Worm (Caenorhabditis elegans) whole organism, young adult: ENCODE data around the gene fbxc-43.
A peak's percentile ranks its signal among the peaks of the same experiment; 100 is the strongest.

Source experiments
- B0261.1 ChIP-seq: sonication (generic microtip); optimal IDR thresholded peaks from 2 replicates; lab custom pipeline; 2016; ENCODE audit warnings: mild to moderate bottlenecking, missing genetic modification characterization, moderate library complexity, missing compliant biosample characterization
- C06A6.2 ChIP-seq: fragments of 200-800 bp; sonication (Bioruptor generic); conservative IDR thresholded peaks from 2 replicates; pipeline ENCODE4 v1.3.6; 2022; ENCODE audit warnings: missing genetic modification characterization, missing compliant biosample characterization
- D2030.7 ChIP-seq: fragments of 200-800 bp; sonication (Bioruptor generic); IDR thresholded peaks from 2 replicates; pipeline ENCODE4 v1.3.6; 2022; ENCODE audit warnings: missing genetic modification reagents, missing genetic modification characterization, missing compliant biosample characterization
- F22D6.2 ChIP-seq: sonication (generic microtip); optimal IDR thresholded peaks from 2 replicates; lab custom pipeline; 2016; ENCODE audit warnings: mild to moderate bottlenecking, missing genetic modification characterization, missing compliant biosample characterization
- F33H1.4 ChIP-seq: fragments of 200-800 bp; sonication (Bioruptor generic); IDR thresholded peaks from 2 replicates; pipeline ENCODE4 v1.3.6; 2022; ENCODE audit warnings: missing genetic modification reagents, missing genetic modification characterization, missing compliant biosample characterization
- F49E8.2 ChIP-seq: sonication (generic microtip); optimal IDR thresholded peaks from 3 replicates; lab custom pipeline; 2017; ENCODE audit warnings: missing genetic modification characterization, mild to moderate bottlenecking, missing compliant biosample characterization, antibody characterized with exemption, moderate library complexity; ENCODE audit not compliant: insufficient read depth
- F57C9.4 ChIP-seq: sonication (generic microtip); optimal IDR thresholded peaks from 2 replicates; lab custom pipeline; 2017; ENCODE audit warnings: mild to moderate bottlenecking, missing genetic modification characterization, missing compliant biosample characterization
- K12H6.12 ChIP-seq: fragments of 200-800 bp; sonication (Bioruptor generic); optimal IDR thresholded peaks from 2 replicates; lab custom pipeline; 2018; ENCODE audit warnings: mild to moderate bottlenecking, missing genetic modification characterization, missing compliant biosample characterization
- Y56A3A.18 ChIP-seq: fragments of 200-800 bp; sonication (Bioruptor generic); IDR thresholded peaks from 2 replicates; pipeline ENCODE4 v1.3.6; 2022; ENCODE audit warnings: missing genetic modification reagents, missing genetic modification characterization, missing compliant biosample characterization
- Y79H2A.3 ChIP-seq: fragments of 200-800 bp; sonication (Bioruptor generic); conservative IDR thresholded peaks from 2 replicates; pipeline ENCODE4 v1.3.6; 2022; ENCODE audit warnings: missing genetic modification reagents, missing genetic modification characterization, missing compliant biosample characterization
- aptf-3 ChIP-seq: fragments of 200-800 bp; sonication (Bioruptor generic); IDR thresholded peaks from 2 replicates; pipeline ENCODE4 v1.3.6; 2022; ENCODE audit warnings: missing genetic modification characterization, missing compliant biosample characterization
- athp-1 ChIP-seq: sonication (generic microtip); optimal IDR thresholded peaks from 2 replicates; lab custom pipeline; 2017; ENCODE audit warnings: mild to moderate bottlenecking, missing genetic modification characterization, missing compliant biosample characterization
- attf-6 ChIP-seq: fragments of 200-800 bp; sonication (Bioruptor generic); IDR thresholded peaks from 2 replicates; pipeline ENCODE4 v1.3.6; 2022; ENCODE audit warnings: missing genetic modification reagents, missing genetic modification characterization, missing compliant biosample characterization
- ceh-91 ChIP-seq: fragments of 200-800 bp; sonication (Bioruptor generic); IDR thresholded peaks from 2 replicates; pipeline ENCODE4 v1.3.6; 2022; ENCODE audit warnings: missing genetic modification reagents, missing genetic modification characterization, missing compliant biosample characterization
- die-1 ChIP-seq: sonication (generic microtip); optimal IDR thresholded peaks from 2 replicates; lab custom pipeline; 2016; ENCODE audit warnings: missing genotype, mild to moderate bottlenecking, missing genetic modification characterization, missing compliant biosample characterization
- dox-1 ChIP-seq: fragments of 200-800 bp; sonication (Bioruptor generic); IDR thresholded peaks from 2 replicates; pipeline ENCODE4 v1.3.6; 2022; ENCODE audit warnings: missing genetic modification reagents, missing genetic modification characterization, missing compliant biosample characterization
- efl-1 ChIP-seq: fragments of 150-350 bp; optimal IDR thresholded peaks from 2 replicates; lab custom pipeline; 2014; ENCODE audit warnings: missing biosample characterization, missing genetic modification reagents, missing genetic modification characterization
- egrh-3 ChIP-seq: fragments of 200-800 bp; sonication (Bioruptor generic); IDR thresholded peaks from 2 replicates; pipeline ENCODE4 v1.3.6; 2022; ENCODE audit warnings: missing genetic modification reagents, missing genetic modification characterization, missing compliant biosample characterization
- ekl-4 ChIP-seq: fragments of 200-800 bp; sonication (Bioruptor generic); IDR thresholded peaks from 2 replicates; pipeline ENCODE4 v1.3.6; 2022; ENCODE audit warnings: missing genetic modification reagents, missing genetic modification characterization, missing compliant biosample characterization
- gei-17 ChIP-seq: fragments of 200-800 bp; sonication (Bioruptor generic); optimal IDR thresholded peaks from 2 replicates; lab custom pipeline; 2018; ENCODE audit warnings: mild to moderate bottlenecking, missing genetic modification characterization, missing compliant biosample characterization
- hlh-26 ChIP-seq: fragments of 200-800 bp; sonication (Bioruptor generic); conservative IDR thresholded peaks from 2 replicates; pipeline ENCODE4 v1.3.6; 2022; ENCODE audit warnings: missing genetic modification reagents, missing genetic modification characterization, missing compliant biosample characterization
- hrde-1 ChIP-seq: sonication (generic microtip); optimal IDR thresholded peaks from 2 replicates; lab custom pipeline; 2016; ENCODE audit warnings: missing genetic modification characterization, mild to moderate bottlenecking, missing compliant biosample characterization, moderate library complexity, missing genotype, missing genetic modification reagents, borderline replicate concordance
- hsf-1 ChIP-seq: fragments of 200-800 bp; sonication (Bioruptor generic); IDR thresholded peaks from 2 replicates; pipeline ENCODE4 v1.3.6; 2022; ENCODE audit warnings: missing genetic modification reagents, missing genetic modification characterization, missing compliant biosample characterization
- lin-54 ChIP-seq: fragments of 200-800 bp; sonication (Bioruptor generic); optimal IDR thresholded peaks from 2 replicates; lab custom pipeline; 2018; ENCODE audit warnings: mild to moderate bottlenecking, missing genetic modification characterization, missing compliant biosample characterization
- lsl-1 ChIP-seq: fragments of 200-800 bp; sonication (Bioruptor generic); optimal IDR thresholded peaks from 2 replicates; lab custom pipeline; 2018; ENCODE audit warnings: mild to moderate bottlenecking, missing genetic modification characterization, moderate library complexity, missing compliant biosample characterization
- lsy-27 ChIP-seq: sonication (generic microtip); optimal IDR thresholded peaks from 2 replicates; lab custom pipeline; 2017; ENCODE audit warnings: missing genetic modification characterization, mild to moderate bottlenecking, missing compliant biosample characterization, antibody characterized with exemption, missing genotype, borderline replicate concordance; ENCODE audit not compliant: insufficient read depth
- madf-6 ChIP-seq: fragments of 200-800 bp; sonication (Bioruptor generic); IDR thresholded peaks from 2 replicates; pipeline ENCODE4 v1.3.6; 2022; ENCODE audit warnings: missing genetic modification reagents, missing genetic modification characterization, missing compliant biosample characterization
- madf-8 ChIP-seq: fragments of 200-800 bp; sonication (Bioruptor generic); conservative IDR thresholded peaks from 2 replicates; pipeline ENCODE4 v1.3.6; 2022; ENCODE audit warnings: missing genetic modification reagents, missing genetic modification characterization, missing compliant biosample characterization
- mel-28 ChIP-seq: sonication (generic microtip); optimal IDR thresholded peaks from 2 replicates; lab custom pipeline; 2016; ENCODE audit warnings: borderline replicate concordance, mild to moderate bottlenecking, missing genetic modification characterization, missing compliant biosample characterization
- mes-4 ChIP-seq: sonication (generic microtip); optimal IDR thresholded peaks from 2 replicates; lab custom pipeline; 2016; ENCODE audit warnings: missing genotype, missing genetic modification characterization, missing compliant biosample characterization
- nfya-2 ChIP-seq: fragments of 200-800 bp; sonication (Bioruptor generic); IDR thresholded peaks from 2 replicates; pipeline ENCODE4 v1.3.6; 2022; ENCODE audit warnings: missing genetic modification reagents, missing genetic modification characterization, missing compliant biosample characterization
- nhr-120 ChIP-seq: fragments of 200-800 bp; sonication (Bioruptor generic); IDR thresholded peaks from 2 replicates; pipeline ENCODE4 v1.3.6; 2022; ENCODE audit warnings: missing genetic modification characterization, missing compliant biosample characterization
- nhr-179 ChIP-seq: sonication (generic microtip); optimal IDR thresholded peaks from 2 replicates; lab custom pipeline; 2016; ENCODE audit warnings: mild to moderate bottlenecking, missing genetic modification characterization, missing compliant biosample characterization
- pbrm-1 ChIP-seq: fragments of 200-800 bp; sonication (Bioruptor generic); IDR thresholded peaks from 2 replicates; pipeline ENCODE4 v1.3.6; 2022; ENCODE audit warnings: missing genetic modification reagents, missing genetic modification characterization, missing compliant biosample characterization
- pha-4 ChIP-seq: fragments of 150-350 bp; sonication (generic microtip); optimal IDR thresholded peaks from 2 replicates; lab custom pipeline; 2014; ENCODE audit warnings: missing biosample characterization, missing genetic modification reagents, missing genetic modification characterization
- repo-1 ChIP-seq: sonication (generic microtip); optimal IDR thresholded peaks from 2 replicates; lab custom pipeline; 2017; ENCODE audit warnings: mild to moderate bottlenecking, missing genetic modification characterization, missing compliant biosample characterization
- sdz-38 ChIP-seq: sonication (generic microtip); optimal IDR thresholded peaks from 2 replicates; lab custom pipeline; 2016; ENCODE audit warnings: missing genotype, missing genetic modification characterization, missing compliant biosample characterization
- snpc-1.1 ChIP-seq: sonication (generic microtip); optimal IDR thresholded peaks from 2 replicates; lab custom pipeline; 2017; ENCODE audit warnings: missing genetic modification characterization, mild to moderate bottlenecking, missing compliant biosample characterization, antibody characterized with exemption, moderate library complexity, missing genotype, missing genetic modification reagents; ENCODE audit not compliant: insufficient read depth
- snpc-1.3 ChIP-seq: sonication (generic microtip); optimal IDR thresholded peaks from 2 replicates; lab custom pipeline; 2017; ENCODE audit warnings: missing genetic modification characterization, mild to moderate bottlenecking, missing compliant biosample characterization, antibody characterized with exemption, moderate library complexity, missing genotype, missing genetic modification reagents; ENCODE audit not compliant: insufficient read depth
- snpc-3.4 ChIP-seq: sonication (generic microtip); optimal IDR thresholded peaks from 2 replicates; lab custom pipeline; 2017; ENCODE audit warnings: missing genetic modification characterization, mild to moderate bottlenecking, missing compliant biosample characterization, antibody characterized with exemption, moderate library complexity, missing genotype, missing genetic modification reagents
- snpc-4 ChIP-seq, 5 experiments: fragments of 150-350 bp in 1 of 5; sonication (generic microtip) in 4 of 5; optimal IDR thresholded peaks; 2 replicates each; lab custom pipeline; 2014 to 2018; ENCODE audit warnings: missing genetic modification characterization in 5 of 5, missing biosample characterization in 3 of 5, antibody characterized with exemption in 2 of 5, mild to moderate bottlenecking in 2 of 5, missing compliant biosample characterization in 2 of 5, missing genotype in 2 of 5, moderate library complexity in 2 of 5, missing genetic modification reagents in 1 of 5
- tlf-1 ChIP-seq: fragments of 200-800 bp; sonication (Bioruptor generic); optimal IDR thresholded peaks from 2 replicates; lab custom pipeline; 2018; ENCODE audit warnings: mild to moderate bottlenecking, missing genetic modification characterization, missing compliant biosample characterization
- unc-62 ChIP-seq: fragments of 150-350 bp; optimal IDR thresholded peaks from 2 replicates; lab custom pipeline; 2014; ENCODE audit warnings: missing biosample characterization, missing genetic modification reagents, missing genetic modification characterization
- xnd-1 ChIP-seq: sonication (generic microtip); optimal IDR thresholded peaks from 2 replicates; lab custom pipeline; 2016; ENCODE audit warnings: missing genotype, missing genetic modification reagents, missing genetic modification characterization, missing compliant biosample characterization
- ztf-18 ChIP-seq: sonication (generic microtip); optimal IDR thresholded peaks from 2 replicates; lab custom pipeline; 2016; ENCODE audit warnings: missing genotype, mild to moderate bottlenecking, missing genetic modification characterization, missing compliant biosample characterization
- ztf-25 ChIP-seq: fragments of 200-800 bp; sonication (Bioruptor generic); IDR thresholded peaks from 2 replicates; pipeline ENCODE4 v1.3.6; 2022; ENCODE audit warnings: missing genetic modification reagents, missing genetic modification characterization, missing compliant biosample characterization

fbxc-43 gene

DNA sequence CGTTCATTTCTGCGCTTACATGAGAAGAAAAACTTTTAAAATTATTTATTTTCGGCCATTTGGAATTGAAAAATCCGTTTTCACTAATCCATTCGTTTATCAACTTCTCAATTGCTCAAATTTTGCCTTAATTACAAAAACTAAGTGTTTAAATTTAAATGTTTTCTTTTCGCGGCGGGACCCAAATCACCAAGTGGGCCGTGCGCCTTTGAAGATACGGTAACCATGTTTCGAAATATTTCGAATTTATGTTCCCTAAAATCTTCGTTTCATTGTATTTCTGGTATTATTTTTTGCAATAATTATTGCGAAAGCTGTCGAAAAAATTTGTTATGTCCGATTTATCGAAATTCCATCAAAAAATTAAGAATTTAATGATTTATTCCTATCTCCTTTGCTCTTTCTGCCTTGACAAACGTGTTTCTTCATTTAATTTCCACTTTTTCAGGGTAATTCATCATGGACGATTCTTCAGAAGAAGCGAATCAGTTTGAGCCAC is 9.1 kb downstream of the fbxc-43 start, which contains the start of gene C16A11.4:
Gene C16A11.4 (plus strand): TSS at position 449 of the 499 bp plus-strand sequence.
- TF ChIP-seq ekl-4 (GFP tag; lab: Robert Waterston, UW) (no peak), mes-4 (no peak), B0261.1 (tag; lab: Kevin White, UChicago) (no peak), dox-1 (peak; percentile 6; the same call in 1 of the 2 replicates), F57C9.4 (no peak), ztf-18 (tag; lab: Kevin White, UChicago) (no peak), sdz-38 (tag; lab: Kevin White, UChicago) (no peak), gei-17 (no peak), efl-1 (peak; percentile 41), tlf-1 (GFP tag; lab: Kevin White, UChicago) (no peak), nfya-2 (GFP tag; lab: Robert Waterston, UW) (no peak), unc-62 (GFP tag; lab: Kevin White, UChicago) (no peak), snpc-1.3 (tag; lab: Kevin White, UChicago) (peak; percentile 38), repo-1 (tag; lab: Kevin White, UChicago) (no peak), F33H1.4 (GFP tag; lab: Robert Waterston, UW) (peak; percentile 86), F49E8.2 (peak; percentile 31), madf-8 (GFP tag; lab: Robert Waterston, UW) (peak; percentile 55), egrh-3 (GFP tag; lab: Robert Waterston, UW) (no peak), lsy-27 (tag; lab: Kevin White, UChicago) (no peak), pbrm-1 (GFP tag; lab: Robert Waterston, UW) (no peak), C06A6.2 (GFP tag; lab: Robert Waterston, UW) (no peak), K12H6.12 (tag; lab: Kevin White, UChicago) (no peak), Y56A3A.18 (no peak), snpc-3.4 (tag; lab: Kevin White, UChicago) (peak; percentile 70), pha-4 (tag; lab: Kevin White, UChicago) (no peak), hsf-1 (GFP tag; lab: Robert Waterston, UW) (no peak), lin-54 (GFP tag; lab: Kevin White, UChicago) (peak; percentile 52), Y79H2A.3 (no peak), F22D6.2 (no peak), attf-6 (no peak), athp-1 (no peak), ztf-25 (GFP tag; lab: Robert Waterston, UW) (no peak), snpc-4 (GFP tag; optimal IDR thresholded peaks at IDR 0.05; lab: Kevin White, UChicago) (no peak), snpc-4 (tag; optimal IDR thresholded peaks at IDR 0.05; lab: Kevin White, UChicago) (peak in 1 of 4 experiments; percentile 33), mel-28 (no peak), hlh-26 (GFP tag; lab: Robert Waterston, UW) (no peak), ceh-91 (GFP tag; lab: Robert Waterston, UW) (no peak), die-1 (no peak), snpc-1.1 (tag; lab: Kevin White, UChicago) (no peak), lsl-1 (GFP tag; lab: Kevin White, UChicago) (peak; percentile 84), aptf-3 (no peak), nhr-120 (GFP tag; lab: Robert Waterston, UW) (no peak), D2030.7 (peak; percentile 30; the same call in 1 of the 2 replicates), xnd-1 (tag; lab: Kevin White, UChicago) (peak; percentile 87), hrde-1 (tag; lab: Kevin White, UChicago) (no peak), nhr-179 (no peak), madf-6 (GFP tag; lab: Robert Waterston, UW) (peak; percentile 86)
- TF ChIP-seq, all 124 proteins: peak for 13
